Worm (Caenorhabditis elegans): ENCODE measurements around the gene C15F1.5.

Gene C15F1.5

DNA sequence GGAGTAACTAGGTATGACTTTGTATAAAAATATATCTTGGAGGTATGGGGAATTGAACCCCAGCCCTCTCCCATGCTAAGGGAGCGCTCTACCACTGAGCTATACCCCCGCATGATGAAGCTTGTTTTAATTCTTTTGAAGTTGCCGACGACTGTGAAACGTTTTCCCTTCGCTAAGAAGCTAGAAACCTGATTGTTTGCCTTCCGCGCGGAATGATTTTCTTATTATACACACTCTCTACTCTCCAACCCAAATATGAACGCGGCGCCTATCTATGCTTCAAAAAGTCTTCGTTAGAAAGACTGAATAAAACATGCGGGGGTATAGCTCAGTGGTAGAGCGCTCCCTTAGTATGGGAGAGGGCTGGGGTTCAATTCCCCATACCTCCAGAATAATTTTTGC, 32.5 kb upstream of the C15F1.5 start (continued):
- TF ChIP-seq ztf-22 (GFP tag; optimal IDR thresholded peaks at IDR 0.05), result no peak
- peak; percentile 32 for TF ChIP-seq snpc-4 (GFP tag; optimal IDR thresholded peaks at IDR 0.05)
- peak in 2 of 4 experiments; percentile 26 to 41 for TF ChIP-seq snpc-4 (tag; optimal IDR thresholded peaks at IDR 0.05)
- TF ChIP-seq ztf-18 (tag; optimal IDR thresholded peaks at IDR 0.05), result peak; percentile 51
- TF ChIP-seq attf-3 (GFP tag; conservative IDR thresholded peaks at IDR 0.05), result no peak
- peak; percentile 66 for TF ChIP-seq ZK185.1 (tag; optimal IDR thresholded peaks at IDR 0.05; ENCODE audit: poor library complexity, severe bottlenecking)
- TF ChIP-seq lin-40 (tag; optimal IDR thresholded peaks at IDR 0.05), result peak; percentile 12
- TF ChIP-seq akir-1 (GFP tag; optimal IDR thresholded peaks at IDR 0.05), result no peak
- 0 out of 2 replicates have a peak, but pooled peaks have one; percentile 41 for TF ChIP-seq nfyb-1 (GFP tag; IDR thresholded peaks at IDR 0.05)
- peak; percentile 54 for TF ChIP-seq hmg-1.2 (GFP tag; IDR thresholded peaks at IDR 0.05)
- TF ChIP-seq C06A6.2 (GFP tag; conservative IDR thresholded peaks at IDR 0.05), result no peak
- TF ChIP-seq B0261.1 (tag; optimal IDR thresholded peaks at IDR 0.05), result peak; percentile 79
- TF ChIP-seq cebp-2 (GFP tag; IDR thresholded peaks at IDR 0.05), result 0 out of 2 replicates have a peak, but pooled peaks have one; percentile 19
- TF ChIP-seq ceh-27 (GFP tag; optimal IDR thresholded peaks at IDR 0.05), result peak; percentile 28
- peak; percentile 27 for TF ChIP-seq lsl-1 (GFP tag; optimal IDR thresholded peaks at IDR 0.05)
- TF ChIP-seq sdz-38 (tag; optimal IDR thresholded peaks at IDR 0.05), result no peak
- peak; percentile 16 for TF ChIP-seq F23B12.7 (tag; optimal IDR thresholded peaks at IDR 0.05; ENCODE audit: insufficient read depth)
- TF ChIP-seq snpc-1.1 (tag; optimal IDR thresholded peaks at IDR 0.05; ENCODE audit: insufficient read depth), result no peak
- no peak for TF ChIP-seq nhr-27 (tag; optimal IDR thresholded peaks at IDR 0.05)
- no peak for TF ChIP-seq dpl-1 (GFP tag; optimal IDR thresholded peaks at IDR 0.05)
- TF ChIP-seq chd-7 (tag; optimal IDR thresholded peaks at IDR 0.05), result no peak
- TF ChIP-seq Y79H2A.3 (GFP tag; conservative IDR thresholded peaks at IDR 0.05), result peak; percentile 76; the same call in 1 of the 2 replicates
- peak; percentile 62 for TF ChIP-seq mes-4 (tag; optimal IDR thresholded peaks at IDR 0.05)
- 0 out of 2 replicates have a peak, but pooled peaks have one; percentile 6 for TF ChIP-seq F33H1.4 (GFP tag; IDR thresholded peaks at IDR 0.05)
- peak; percentile 68 for TF ChIP-seq die-1 (tag; optimal IDR thresholded peaks at IDR 0.05)
- no peak for TF ChIP-seq xnd-1 (tag; optimal IDR thresholded peaks at IDR 0.05)
- 0 out of 2 replicates have a peak, but pooled peaks have one; percentile 9 for TF ChIP-seq madf-8 (GFP tag; conservative IDR thresholded peaks at IDR 0.05)
- TF ChIP-seq B0035.1 (tag; optimal IDR thresholded peaks at IDR 0.05), result peak; percentile 3
- TF ChIP-seq D2030.7 (GFP tag; IDR thresholded peaks at IDR 0.05), result peak; percentile 52; the same call in 1 of the 2 replicates
- no peak for TF ChIP-seq pha-4 (tag; optimal IDR thresholded peaks at IDR 0.05)
- TF ChIP-seq ekl-4 (GFP tag; IDR thresholded peaks at IDR 0.05), result no peak
- TF ChIP-seq nfya-1 (tag; optimal IDR thresholded peaks at IDR 0.05; ENCODE audit: borderline replicate concordance, insufficient read depth), result no peak
- peak; percentile 79 for TF ChIP-seq rpc-1 (optimal IDR thresholded peaks at IDR 0.05)
- TF ChIP-seq rpc-1 (tag; optimal IDR thresholded peaks at IDR 0.05), result peak; percentile 80
- TF ChIP-seq snpc-1.3 (tag; optimal IDR thresholded peaks at IDR 0.05; ENCODE audit: insufficient read depth), result peak; percentile 34
- TF ChIP-seq lin-54 (GFP tag; optimal IDR thresholded peaks at IDR 0.05), result no peak
- TF ChIP-seq C17E4.6 (GFP tag; IDR thresholded peaks at IDR 0.05), result no peak
- 0 out of 2 replicates have a peak, but pooled peaks have one; percentile 26 for TF ChIP-seq let-526 (GFP tag; IDR thresholded peaks at IDR 0.05)
- peak; percentile 89 for TF ChIP-seq tbp1 (GFP tag; optimal IDR thresholded peaks at IDR 0.05)
- TF ChIP-seq rec-8 (tag; optimal IDR thresholded peaks at IDR 0.05), result peak; percentile 38 to 74
- TF ChIP-seq aptf-2 (GFP tag; conservative IDR thresholded peaks at IDR 0.05), result no peak
